Worm (Caenorhabditis elegans): ENCODE measurements around the gene F25B4.8.
A peak's percentile ranks its signal among the peaks of the same experiment; 100 is the strongest.

F25B4.8 gene

DNA sequence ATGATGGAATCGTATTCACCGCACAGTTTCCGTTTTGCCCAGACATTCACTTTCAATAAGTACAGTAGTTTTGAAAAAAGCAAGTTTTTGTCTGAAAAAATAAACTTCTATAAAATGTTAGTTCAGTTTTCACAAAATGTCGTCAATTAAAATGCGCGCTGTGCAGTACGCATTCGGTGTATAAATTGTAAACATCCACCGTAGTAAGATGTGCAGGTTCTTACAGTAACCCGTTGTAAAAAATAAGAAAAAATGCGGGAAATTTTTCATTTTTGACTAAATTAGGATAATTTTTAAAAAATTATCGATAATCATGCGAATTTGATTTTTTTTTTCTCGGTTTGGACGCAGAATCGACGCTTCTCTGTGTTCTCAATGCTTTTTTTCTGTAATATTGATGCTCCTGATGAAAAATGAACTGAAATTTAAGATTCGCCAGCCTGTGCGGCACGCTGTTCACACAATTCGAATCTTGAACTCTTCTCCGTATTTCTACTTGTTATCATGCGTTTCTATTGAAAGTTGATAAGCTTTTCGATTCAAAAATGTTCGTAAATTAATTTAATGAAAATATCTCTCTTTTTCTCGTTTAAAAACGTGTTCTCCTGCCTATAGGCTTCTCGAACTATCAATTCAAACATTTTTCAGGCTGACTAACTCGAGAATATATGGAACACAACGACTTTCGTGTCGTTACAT lies 25.9 kb upstream of the F25B4.8 start, which contains the start of gene rga-3 (continued):
- no peak for TF ChIP-seq duxl-1 (tag; optimal IDR thresholded peaks at IDR 0.05; ENCODE audit: poor library complexity)
- no peak for TF ChIP-seq hif-1 (tag; optimal IDR thresholded peaks at IDR 0.05)

ce11 chrV:5716508-5716907 lies 25.0 kb upstream of the F25B4.8 start, which contains the start of gene K09H11.9:
Gene K09H11.9 (minus strand): TSS chrV:5716608.
- no peak for TF ChIP-seq F44E2.7 (GFP tag; IDR thresholded peaks at IDR 0.05)
- TF ChIP-seq nhr-237 (tag; optimal IDR thresholded peaks at IDR 0.05), result no peak
- TF ChIP-seq pqm-1 (tag; optimal IDR thresholded peaks at IDR 0.05), result no peak
- no peak for TF ChIP-seq Y48G9A.11 (GFP tag; IDR thresholded peaks at IDR 0.05)
- TF ChIP-seq gei-8 (GFP tag; optimal IDR thresholded peaks at IDR 0.05), result no peak
- TF ChIP-seq attf-4 (tag; optimal IDR thresholded peaks at IDR 0.05), result no peak
- no peak for TF ChIP-seq dve-1 (tag; optimal IDR thresholded peaks at IDR 0.05; ENCODE audit: insufficient read depth)
- no peak for TF ChIP-seq ctbp-1 (GFP tag; IDR thresholded peaks at IDR 0.05)
- no peak for TF ChIP-seq lin-29 (GFP tag; IDR thresholded peaks at IDR 0.05)
- TF ChIP-seq cey-2 (tag; optimal IDR thresholded peaks at IDR 0.05; ENCODE audit: borderline replicate concordance, insufficient read depth), result no peak
- TF ChIP-seq dmd-9 (GFP tag; IDR thresholded peaks at IDR 0.05), result no peak
- no peak for TF ChIP-seq aha-1 (tag)
- no peak for TF ChIP-seq hif-1 (tag; optimal IDR thresholded peaks at IDR 0.05)
- TF ChIP-seq lin-39 (tag; optimal IDR thresholded peaks at IDR 0.05), result no peak
- no peak for TF ChIP-seq madf-5 (GFP tag; IDR thresholded peaks at IDR 0.05)
- TF ChIP-seq lin-38 (GFP tag; IDR thresholded peaks at IDR 0.05), result no peak
- no peak for TF ChIP-seq nhr-28 (tag; optimal IDR thresholded peaks at IDR 0.05)
- no peak for TF ChIP-seq jun-1 (tag; optimal IDR thresholded peaks at IDR 0.05)
- TF ChIP-seq lin-1 (GFP tag; IDR thresholded peaks at IDR 0.05), result no peak
- no peak for TF ChIP-seq mep-1 (tag; optimal IDR thresholded peaks at IDR 0.05)

DNA sequence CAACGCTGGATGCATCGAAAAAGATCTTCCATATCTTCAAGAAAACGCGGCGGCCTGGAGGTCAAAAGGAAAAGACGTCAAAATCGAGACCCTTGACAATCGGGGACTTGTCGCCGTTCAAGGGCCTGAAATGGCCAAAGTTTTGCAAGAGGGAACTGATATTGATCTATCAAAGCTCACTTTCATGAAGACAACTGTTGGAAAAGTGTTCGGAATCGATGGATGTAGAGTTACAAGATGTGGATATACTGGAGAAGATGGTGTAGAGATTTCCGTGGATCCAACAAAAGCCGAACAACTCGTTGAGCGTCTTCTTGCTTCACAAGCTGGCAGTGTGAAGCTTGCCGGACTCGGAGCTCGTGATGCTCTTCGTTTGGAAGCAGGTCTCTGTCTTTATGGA lies 22.0 kb upstream of the F25B4.8 start:
- no peak for TF ChIP-seq nhr-11 (tag; optimal IDR thresholded peaks at IDR 0.05)
- TF ChIP-seq aha-1 (tag), result peak; percentile 96

DNA sequence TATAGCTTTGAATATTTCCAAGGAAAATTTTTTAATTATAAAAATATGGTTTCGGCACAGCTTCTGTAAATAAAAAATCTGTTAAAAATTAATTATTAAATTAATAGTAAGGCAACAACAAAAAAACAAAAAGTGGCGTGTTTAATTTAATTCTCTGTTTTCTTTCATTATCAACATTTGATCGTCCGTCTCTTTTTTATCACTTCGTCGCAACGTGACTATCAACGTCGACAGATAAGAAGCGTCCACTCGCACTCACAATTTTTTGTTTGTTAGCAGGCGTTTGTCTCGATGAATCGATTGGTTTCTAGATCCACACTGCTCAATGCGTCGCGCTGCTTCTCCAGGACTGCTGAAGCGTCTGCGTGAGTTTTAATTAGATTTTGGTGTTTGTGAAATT lies 21.1 kb upstream of the F25B4.8 start, which contains the start of gene gcst-1:
Gene gcst-1, plus strand, starts transcription at position 277 of the 400 bp plus-strand sequence.
- TF ChIP-seq mxl-3 (GFP tag; optimal IDR thresholded peaks at IDR 0.05) (peak; percentile 72), zip-2 (tag; optimal IDR thresholded peaks at IDR 0.05) (no peak), vab-7 (GFP tag; IDR thresholded peaks at IDR 0.05) (no peak), lin-1 (GFP tag; IDR thresholded peaks at IDR 0.05) (peak; percentile 33; the same call in 1 of the 2 replicates), nhr-77 (tag; optimal IDR thresholded peaks at IDR 0.05) (peak; percentile 49), F26F4.8 (GFP tag; conservative IDR thresholded peaks at IDR 0.05) (no peak), dmd-9 (GFP tag; IDR thresholded peaks at IDR 0.05) (no peak), dmd-6 (GFP tag; IDR thresholded peaks at IDR 0.05) (peak; percentile 83), F44E2.7 (GFP tag; IDR thresholded peaks at IDR 0.05) (no peak), hmg-1.1 (GFP tag; IDR thresholded peaks at IDR 0.05) (no peak), nhr-28 (tag; optimal IDR thresholded peaks at IDR 0.05) (peak; percentile 80), mxl-2 (GFP tag; conservative IDR thresholded peaks at IDR 0.05) (no peak), pqm-1 (tag; optimal IDR thresholded peaks at IDR 0.05) (peak; percentile 33), ceh-32 (tag; optimal IDR thresholded peaks at IDR 0.05; ENCODE audit: poor library complexity) (no peak), hlh-11 (tag; optimal IDR thresholded peaks at IDR 0.05) (peak; percentile 65), spr-3 (GFP tag; optimal IDR thresholded peaks at IDR 0.05) (no peak), T20F7.1 (GFP tag; optimal IDR thresholded peaks at IDR 0.05) (no peak), hlh-30 (tag; optimal IDR thresholded peaks at IDR 0.05; ENCODE audit: insufficient read depth) (peak; percentile 62), nhr-237 (tag; optimal IDR thresholded peaks at IDR 0.05) (no peak), zfp-3 (GFP tag; conservative IDR thresholded peaks at IDR 0.05) (no peak), daf-8 (GFP tag; IDR thresholded peaks at IDR 0.05) (no peak), php-3 (GFP tag; IDR thresholded peaks at IDR 0.05) (peak; percentile 62; the same call in 1 of the 2 replicates), ama-1 (optimal IDR thresholded peaks at IDR 0.05) (peak; percentile 54), mdl-1 (tag; optimal IDR thresholded peaks at IDR 0.05) (peak in 1 of 2 experiments; percentile 74), nhr-48 (tag; optimal IDR thresholded peaks at IDR 0.05) (peak; percentile 14), ztf-11 (tag; optimal IDR thresholded peaks at IDR 0.05) (no peak), zag-1 (tag; optimal IDR thresholded peaks at IDR 0.05) (no peak), snpc-4 (tag; optimal IDR thresholded peaks at IDR 0.05) (no peak), zfp-2 (tag; optimal IDR thresholded peaks at IDR 0.05) (no peak)
